Worm (Caenorhabditis elegans) whole organism, dauer: ENCODE data around the gene C35C5.10.

Experiments
- unc-62 ChIP-seq: sonication (generic microtip); optimal IDR thresholded peaks from 2 replicates; lab custom pipeline; 2017; ENCODE audit warnings: missing biosample characterization, missing genetic modification reagents, missing genetic modification characterization

Gene C35C5.10

ce11 chrX:11556194-11556739 is at the start of gene C35C5.10:
TSS of gene C35C5.10 (plus strand) at chrX:11556244.
- TF ChIP-seq unc-62 (GFP tag; lab: Kevin White, UChicago): no peak

ce11 chrX:11507836-11508235 is 48.2 kb upstream of the C35C5.10 start:
- no peak for TF ChIP-seq unc-62 (GFP tag; lab: Kevin White, UChicago)

ce11 chrX:11509547-11509946 is 46.5 kb upstream of the C35C5.10 start:
- no peak for TF ChIP-seq unc-62 (GFP tag; lab: Kevin White, UChicago)

- no peak for TF ChIP-seq unc-62 (GFP tag; lab: Kevin White, UChicago)
These were observed 44.8 kb upstream of the C35C5.10 start, which contains the start of gene ccdc-149 for ce11 chrX:11511231-11511630. TSS of gene ccdc-149 (minus strand) at chrX:11511451.

- no peak for TF ChIP-seq unc-62 (GFP tag; lab: Kevin White, UChicago)
These were observed 40.7 kb upstream of the C35C5.10 start for ce11 chrX:11515381-11515780.

ce11 chrX:11517433-11517832 is 38.6 kb upstream of the C35C5.10 start:
- no peak for TF ChIP-seq unc-62 (GFP tag; lab: Kevin White, UChicago)

- TF ChIP-seq unc-62 (GFP tag; lab: Kevin White, UChicago): no peak
These were observed 37.6 kb upstream of the C35C5.10 start for ce11 chrX:11518415-11518814.

ce11 chrX:11519016-11519509 is 37.0 kb upstream of the C35C5.10 start, which contains the start of gene hpo-34:
TSS of gene hpo-34 (minus strand) at chrX:11519066.
- no peak for TF ChIP-seq unc-62 (GFP tag; lab: Kevin White, UChicago)

- TF ChIP-seq unc-62 (GFP tag; lab: Kevin White, UChicago): no peak
These were observed 33.8 kb upstream of the C35C5.10 start, which contains the start of gene sdc-2 for ce11 chrX:11522058-11522757. TSS of gene sdc-2 (plus strand) at chrX:11522707.

- TF ChIP-seq unc-62 (GFP tag; lab: Kevin White, UChicago): no peak
These were observed 32.3 kb upstream of the C35C5.10 start for ce11 chrX:11523704-11524103.

ce11 chrX:11533543-11534003 is 22.5 kb upstream of the C35C5.10 start, which contains the start of gene C35C5.8:
TSS of gene C35C5.8 (plus strand) at chrX:11533593.
- TF ChIP-seq unc-62 (GFP tag; lab: Kevin White, UChicago): no peak

- TF ChIP-seq unc-62 (GFP tag; lab: Kevin White, UChicago): no peak
These were observed 21.6 kb upstream of the C35C5.10 start for ce11 chrX:11534443-11534842.

ce11 chrX:11536408-11536807 is 19.6 kb upstream of the C35C5.10 start, which contains the start of gene C35C5.9:
TSS of gene C35C5.9 (plus strand) at chrX:11536568.
- no peak for TF ChIP-seq unc-62 (GFP tag; lab: Kevin White, UChicago)

- TF ChIP-seq unc-62 (GFP tag; lab: Kevin White, UChicago): no peak
These were observed 18.7 kb upstream of the C35C5.10 start, which contains the start of gene gcp-2.2 for ce11 chrX:11537240-11537764. TSS of gene gcp-2.2 (plus strand) at chrX:11537714.

- no peak for TF ChIP-seq unc-62 (GFP tag; lab: Kevin White, UChicago)
These were observed 14.4 kb upstream of the C35C5.10 start for ce11 chrX:11541690-11542089.
